Worm (Caenorhabditis elegans): ENCODE results near the gene lgc-38.

Gene lgc-38

DNA sequence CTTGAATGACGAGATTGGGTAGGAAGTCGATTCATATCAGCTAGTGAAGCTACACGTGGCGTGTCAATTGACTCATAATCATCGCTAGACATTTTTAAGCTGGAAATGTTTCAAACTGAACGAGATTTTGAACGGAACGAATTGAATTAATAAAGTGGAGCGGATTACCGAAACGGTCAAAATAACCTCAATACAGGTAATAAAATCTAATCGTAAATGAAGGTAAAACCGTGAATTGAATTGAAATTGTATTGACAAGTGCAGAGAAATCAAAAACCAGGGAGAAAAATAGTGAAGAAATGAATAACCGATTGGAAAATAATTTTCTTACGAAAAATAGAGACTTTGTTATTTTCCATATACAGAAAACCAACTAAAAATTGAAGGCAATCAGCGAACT is 20.2 kb downstream of the lgc-38 start, which contains the start of gene cyk-1:
Gene cyk-1 (minus strand): TSS at position 101 of the 400 bp plus-strand sequence.
- TF ChIP-seq him-1 (tag; optimal IDR thresholded peaks at IDR 0.05) (no peak), dao-5 (tag; optimal IDR thresholded peaks at IDR 0.05) (no peak), W03F9.2 (tag; optimal IDR thresholded peaks at IDR 0.05) (no peak)

DNA sequence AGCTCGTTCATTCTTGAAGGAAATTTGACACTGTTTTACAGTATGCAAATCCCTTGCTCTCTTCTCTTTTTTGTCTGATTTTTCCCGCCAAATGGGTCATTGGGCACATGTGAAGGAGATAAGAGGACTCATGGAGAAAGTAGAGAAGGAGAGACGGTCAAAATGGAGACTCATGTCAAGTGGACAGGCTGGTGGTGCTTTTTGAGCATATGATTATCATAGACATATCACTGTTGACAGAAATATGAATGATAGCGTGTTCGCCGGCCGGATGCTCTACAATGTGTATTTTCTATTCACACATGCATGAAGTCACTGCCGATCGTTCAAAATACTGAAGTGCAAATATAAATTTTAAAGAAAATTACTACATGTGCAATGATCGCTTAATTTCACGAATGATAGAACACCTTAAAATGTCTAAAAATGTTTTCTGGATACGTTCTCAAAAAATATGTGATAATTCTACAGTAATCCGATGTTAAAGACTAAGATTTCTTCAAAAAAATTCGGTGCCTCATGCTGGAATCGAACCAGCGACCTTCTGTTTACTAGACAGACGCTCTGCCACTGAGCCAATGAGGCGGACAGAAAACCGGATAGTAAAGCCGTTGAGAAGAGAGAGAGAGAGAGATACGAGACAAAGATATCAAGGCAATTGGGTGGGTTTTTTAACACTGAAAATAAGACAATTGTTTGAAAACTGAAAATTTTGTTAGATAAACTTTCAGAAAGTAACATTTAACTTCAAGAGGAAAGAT is 21.3 kb downstream of the lgc-38 start:
- TF ChIP-seq W03F9.2 (tag; optimal IDR thresholded peaks at IDR 0.05) (no peak), dao-5 (tag; optimal IDR thresholded peaks at IDR 0.05) (no peak), him-1 (tag; optimal IDR thresholded peaks at IDR 0.05) (peak; percentile 50)

DNA sequence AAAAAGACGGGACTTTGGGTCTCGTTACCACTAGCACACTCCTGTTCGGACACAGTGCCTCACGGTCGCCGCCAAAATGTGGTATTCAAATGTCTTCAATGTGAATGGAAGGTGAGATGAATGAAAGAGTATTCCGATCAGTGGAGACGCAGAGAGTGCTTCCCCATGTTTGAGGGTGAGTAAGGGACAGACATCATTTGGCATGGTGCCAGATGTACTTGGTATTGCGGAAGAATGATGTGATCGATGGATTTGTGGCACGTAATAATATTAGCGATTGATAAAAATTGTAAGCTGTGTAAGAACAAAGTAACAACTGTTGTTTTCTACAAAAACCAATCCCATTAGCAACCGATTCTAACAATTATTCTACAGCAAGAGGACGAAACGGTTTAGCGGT is 23.1 kb downstream of the lgc-38 start:
- TF ChIP-seq W03F9.2 (tag; optimal IDR thresholded peaks at IDR 0.05) (no peak), dao-5 (tag; optimal IDR thresholded peaks at IDR 0.05) (no peak), him-1 (tag; optimal IDR thresholded peaks at IDR 0.05) (no peak)

DNA sequence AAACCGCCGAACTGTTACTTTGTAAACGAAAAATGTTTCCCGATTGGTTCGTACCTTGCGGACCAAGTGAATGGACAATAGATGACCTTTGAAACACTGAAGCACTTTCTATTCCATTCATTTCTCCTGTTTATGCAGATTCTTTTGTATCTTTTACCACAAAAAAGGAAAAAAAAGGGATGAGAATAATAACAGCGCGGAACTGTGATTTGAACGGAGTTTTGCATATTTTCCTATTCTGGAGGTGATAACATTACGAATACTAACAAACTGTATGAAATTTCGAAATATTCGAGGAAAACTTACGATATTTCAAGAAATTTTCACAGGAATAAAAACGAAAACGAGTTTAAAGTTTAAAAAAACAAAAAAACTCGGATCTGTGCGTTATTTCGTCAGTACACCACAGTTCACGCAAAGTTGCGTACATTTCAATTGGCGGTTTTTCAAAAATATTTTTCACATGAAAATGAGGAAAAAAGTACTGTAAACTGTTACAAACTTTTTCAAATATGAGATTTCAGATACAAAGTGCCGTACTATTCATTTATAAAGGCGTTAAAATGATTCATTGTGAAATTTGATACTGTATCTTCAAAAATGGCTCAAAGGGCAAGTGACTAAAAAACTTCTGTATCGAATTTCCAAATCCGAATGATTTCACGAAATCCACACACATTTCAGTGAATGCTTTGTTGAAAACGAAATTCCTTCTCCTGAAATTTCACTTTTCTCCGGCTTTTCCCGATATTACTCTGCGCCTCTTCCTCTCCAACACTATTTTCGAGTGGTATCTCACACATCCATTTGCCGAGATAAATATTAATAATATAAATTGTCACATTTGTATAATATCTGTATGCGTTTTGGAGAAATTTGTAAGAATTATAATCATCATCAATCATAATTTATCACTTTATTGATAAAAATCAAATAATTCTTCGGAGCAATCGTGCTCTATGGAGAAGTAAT is 25.6 kb downstream of the lgc-38 start:
- TF ChIP-seq dao-5 (tag; optimal IDR thresholded peaks at IDR 0.05) = no peak
- no peak for TF ChIP-seq him-1 (tag; optimal IDR thresholded peaks at IDR 0.05)
- no peak for TF ChIP-seq W03F9.2 (tag; optimal IDR thresholded peaks at IDR 0.05)

DNA sequence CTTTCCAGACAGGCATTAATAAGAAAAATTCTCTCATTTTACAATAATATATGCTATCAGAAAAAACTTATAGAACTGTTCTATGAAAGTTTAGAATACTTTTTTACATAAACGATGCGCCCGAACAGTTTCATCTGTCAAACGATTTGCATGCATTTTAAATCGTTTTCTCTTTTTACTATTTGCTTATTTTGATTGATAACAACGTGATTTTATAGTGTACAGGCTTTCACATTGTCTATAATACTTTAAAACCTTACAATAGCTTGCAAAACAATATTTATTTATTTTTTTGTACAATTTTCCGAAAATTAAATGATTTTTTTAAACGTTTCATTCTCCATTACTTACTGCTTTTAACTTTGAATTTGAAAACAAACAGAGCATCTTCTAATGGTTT is 36.7 kb downstream of the lgc-38 start, which contains the start of gene R01H2.7:
Gene R01H2.7 (minus strand): TSS at position 101 of the 400 bp plus-strand sequence.
- TF ChIP-seq W03F9.2 (tag; optimal IDR thresholded peaks at IDR 0.05) (no peak), him-1 (tag; optimal IDR thresholded peaks at IDR 0.05) (no peak), dao-5 (tag; optimal IDR thresholded peaks at IDR 0.05) (no peak)

DNA sequence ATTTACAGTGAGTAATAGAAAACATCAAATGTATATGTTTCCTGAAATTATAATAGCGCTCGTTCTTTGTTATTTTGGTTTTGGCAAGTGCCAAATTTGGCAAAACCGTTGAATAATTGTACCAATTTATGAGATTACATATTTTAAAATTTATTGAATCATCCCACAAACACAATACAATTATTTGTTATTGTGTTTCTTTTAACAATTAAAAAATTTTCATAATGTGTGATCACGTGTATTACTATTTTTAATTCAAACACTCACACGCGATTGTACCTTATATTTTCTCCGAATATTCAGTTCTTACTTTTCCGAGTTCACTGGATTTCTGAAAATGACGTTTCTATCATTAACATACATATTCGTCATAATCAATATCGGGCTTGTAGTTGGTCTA is 47.3 kb downstream of the lgc-38 start, which contains the start of gene R01H2.2:
Gene R01H2.2 (plus strand): TSS at position 301 of the 400 bp plus-strand sequence.
- no peak for TF ChIP-seq him-1 (tag; optimal IDR thresholded peaks at IDR 0.05)
- TF ChIP-seq dao-5 (tag; optimal IDR thresholded peaks at IDR 0.05) = no peak
- TF ChIP-seq W03F9.2 (tag; optimal IDR thresholded peaks at IDR 0.05) = no peak

DNA sequence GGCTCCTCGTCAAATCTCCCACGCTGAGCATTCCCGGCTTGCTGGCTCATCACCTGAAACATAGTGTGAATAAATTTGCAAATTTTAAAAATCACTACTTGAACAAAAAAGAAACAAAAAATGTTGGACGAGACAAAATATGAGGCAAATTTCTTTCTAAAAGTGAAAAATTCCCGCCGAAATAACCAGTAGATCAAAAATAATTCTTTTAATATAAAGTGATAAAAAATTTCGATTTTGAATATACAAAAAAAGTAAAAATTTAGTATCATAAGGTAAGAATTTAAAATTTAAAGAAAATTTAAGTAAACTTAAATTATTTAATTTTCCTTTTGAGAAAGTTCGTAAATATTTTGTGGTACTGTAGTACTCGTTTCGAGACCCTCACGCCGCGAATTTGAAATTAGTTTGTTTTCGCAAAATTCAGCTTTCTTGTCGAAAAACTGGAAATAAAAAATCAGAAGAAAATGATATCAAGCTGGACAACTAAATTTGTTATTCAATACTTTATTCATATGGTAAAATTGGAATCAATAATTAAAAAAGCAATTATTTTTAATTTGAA is 51.7 kb downstream of the lgc-38 start, which contains the start of gene egg-2:
Gene egg-2 (minus strand): TSS at position 53 of the 565 bp plus-strand sequence.
- no peak for TF ChIP-seq him-1 (tag; optimal IDR thresholded peaks at IDR 0.05)
- no peak for TF ChIP-seq W03F9.2 (tag; optimal IDR thresholded peaks at IDR 0.05)
- no peak for TF ChIP-seq dao-5 (tag; optimal IDR thresholded peaks at IDR 0.05)

DNA sequence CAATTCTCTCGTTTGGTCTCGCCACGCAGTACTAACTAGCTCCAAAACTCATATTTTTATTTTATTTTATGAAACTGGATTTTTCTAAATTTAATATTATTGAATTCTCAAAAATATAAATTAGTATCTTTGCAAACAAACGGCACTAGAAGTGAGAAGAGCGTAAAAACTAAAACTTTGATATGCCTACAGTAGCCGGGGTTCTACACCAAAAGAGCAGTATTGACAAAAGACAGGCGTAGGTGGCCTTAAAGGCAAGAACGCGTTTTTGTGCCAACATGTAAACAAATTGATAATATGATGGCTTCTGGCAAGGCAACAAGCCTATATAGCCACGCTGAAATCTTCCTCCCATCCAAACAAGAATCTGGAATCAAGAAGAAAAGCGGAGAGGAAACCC is 53.6 kb downstream of the lgc-38 start, which contains the start of gene R01H2.1:
Gene R01H2.1 (plus strand): TSS at position 301 of the 400 bp plus-strand sequence.
- TF ChIP-seq W03F9.2 (tag; optimal IDR thresholded peaks at IDR 0.05) (no peak), him-1 (tag; optimal IDR thresholded peaks at IDR 0.05) (no peak), dao-5 (tag; optimal IDR thresholded peaks at IDR 0.05) (no peak)

DNA sequence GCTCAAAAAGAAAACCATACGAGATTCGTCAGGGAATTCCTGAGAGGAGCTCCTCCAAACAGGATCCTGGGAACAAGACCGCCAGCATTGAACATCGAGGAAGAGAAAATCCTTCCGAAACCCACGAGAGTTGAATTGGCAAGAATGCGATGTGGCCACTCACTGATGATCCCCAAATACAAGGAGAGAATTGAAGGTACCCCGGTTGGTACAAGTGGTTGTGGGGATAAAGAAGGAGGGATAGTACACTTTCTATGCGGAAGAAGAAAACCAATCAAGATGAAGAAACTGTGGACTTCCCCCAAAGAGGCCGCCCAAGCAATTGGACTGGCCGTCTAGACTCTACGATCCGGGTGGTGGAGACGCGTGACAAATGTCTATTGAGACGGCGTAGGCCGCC is 54.1 kb downstream of the lgc-38 start:
- TF ChIP-seq him-1 (tag; optimal IDR thresholded peaks at IDR 0.05) (no peak), dao-5 (tag; optimal IDR thresholded peaks at IDR 0.05) (no peak), W03F9.2 (tag; optimal IDR thresholded peaks at IDR 0.05) (no peak)

DNA sequence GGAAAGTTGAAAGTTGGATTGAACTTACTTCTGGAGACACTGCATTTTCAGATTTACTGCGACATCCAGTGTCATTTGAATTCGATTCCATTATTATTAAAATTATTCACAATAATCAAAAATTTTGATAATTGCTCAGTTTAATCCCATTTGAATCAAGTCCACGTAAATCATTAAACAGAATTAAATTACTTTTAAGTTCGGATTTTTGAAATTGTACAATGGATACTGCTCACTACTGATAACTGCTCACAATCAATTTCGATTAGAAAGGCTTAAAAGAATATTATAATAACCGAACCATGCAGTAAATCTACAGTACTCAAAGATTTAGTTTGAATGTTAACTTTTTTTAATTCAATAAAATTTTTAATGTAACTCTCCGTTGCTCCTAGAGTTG is 55.2 kb downstream of the lgc-38 start, which contains the start of gene R01H2.4:
Gene R01H2.4 (minus strand): TSS at position 101 of the 400 bp plus-strand sequence.
- TF ChIP-seq W03F9.2 (tag; optimal IDR thresholded peaks at IDR 0.05) (no peak), him-1 (tag; optimal IDR thresholded peaks at IDR 0.05) (no peak), dao-5 (tag; optimal IDR thresholded peaks at IDR 0.05) (no peak)

DNA sequence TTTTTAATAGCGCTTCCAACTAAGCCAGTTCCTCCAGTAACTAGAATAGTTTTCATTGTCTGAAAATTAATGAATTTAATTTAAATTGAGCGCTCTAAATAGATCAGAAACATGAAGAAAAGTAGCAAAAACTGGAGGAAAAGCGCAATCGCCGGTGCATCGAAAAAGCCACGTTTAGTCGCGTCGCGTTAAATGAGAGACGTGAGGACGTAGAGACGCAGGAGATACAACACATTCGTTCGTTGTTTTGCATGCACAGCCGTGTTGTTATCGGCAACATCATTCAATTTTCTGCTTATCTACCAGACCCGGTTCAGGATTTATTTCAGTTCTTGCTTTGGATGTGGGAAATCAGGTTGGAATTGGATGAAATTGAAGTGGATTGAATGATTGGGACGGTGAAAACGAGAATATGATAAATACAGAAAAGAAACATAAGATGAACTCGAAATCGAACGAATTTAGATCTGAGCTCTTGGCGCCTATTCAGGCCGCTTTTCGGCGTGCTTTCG is 58.5 kb downstream of the lgc-38 start, which contains the start of gene ger-1:
Gene ger-1 (minus strand): TSS at position 93 of the 512 bp plus-strand sequence.
- no peak for TF ChIP-seq him-1 (tag; optimal IDR thresholded peaks at IDR 0.05)
- no peak for TF ChIP-seq dao-5 (tag; optimal IDR thresholded peaks at IDR 0.05)
- TF ChIP-seq W03F9.2 (tag; optimal IDR thresholded peaks at IDR 0.05) = no peak

DNA sequence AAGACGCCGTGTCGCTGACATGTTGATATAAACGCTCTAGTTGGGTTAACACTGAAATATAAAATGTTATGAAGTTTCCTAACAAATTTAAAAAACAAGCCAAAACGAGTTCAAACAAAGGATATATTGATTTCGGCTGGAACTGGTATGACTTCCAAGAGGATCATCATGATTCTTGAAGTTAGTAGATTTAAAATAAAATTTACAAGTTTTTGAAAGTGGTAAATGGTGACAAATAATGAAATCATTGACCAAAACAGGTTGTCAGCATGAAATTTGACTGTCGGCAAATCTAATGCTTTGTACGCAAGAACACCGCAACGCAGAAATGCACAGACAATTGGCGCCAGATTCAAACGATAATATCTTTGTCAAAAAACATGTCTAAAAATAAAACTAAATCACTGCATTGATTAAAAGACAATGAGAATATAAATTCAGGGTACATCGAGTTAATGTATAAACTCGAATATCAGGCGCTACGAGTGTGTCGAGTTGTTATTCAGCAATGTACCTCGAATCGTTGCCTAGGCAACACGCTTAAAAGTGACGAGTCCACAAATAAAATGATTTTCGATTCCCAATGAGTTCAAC is 59.7 kb downstream of the lgc-38 start, which contains the start of the genes ubc-18 and R01H2.8:
Gene ubc-18 (minus strand): TSS at position 51 of the 594 bp plus-strand sequence.
Gene R01H2.8 (plus strand): TSS at position 544 of the 594 bp plus-strand sequence.
- TF ChIP-seq him-1 (tag; optimal IDR thresholded peaks at IDR 0.05) (no peak), dao-5 (tag; optimal IDR thresholded peaks at IDR 0.05) (no peak), W03F9.2 (tag; optimal IDR thresholded peaks at IDR 0.05) (peak; percentile 34)
